Worm (Caenorhabditis elegans) whole organism, early embryonic: ENCODE measurements around the gene sru-1.

Experiments
- F13C5.2 ChIP-seq: sonication (generic microtip); optimal IDR thresholded peaks from 2 replicates; lab custom pipeline; 2017; ENCODE audit warnings: mild to moderate bottlenecking, missing genetic modification characterization, inconsistent platforms, missing compliant biosample characterization
- ama-1 ChIP-seq: fragments of 150-350 bp; optimal IDR thresholded peaks from 2 replicates; lab custom pipeline; 2014
- ceh-36 ChIP-seq: sonication (generic microtip); optimal IDR thresholded peaks from 2 replicates; lab custom pipeline; 2016; ENCODE audit warnings: missing genetic modification characterization, inconsistent platforms, missing compliant biosample characterization
- ets-7 ChIP-seq: sonication (generic microtip); optimal IDR thresholded peaks from 2 replicates; lab custom pipeline; 2016; ENCODE audit warnings: missing genotype, missing genetic modification characterization, missing compliant biosample characterization
- flt-1 ChIP-seq: fragments of 200-800 bp; sonication (Bioruptor generic); IDR thresholded peaks from 2 replicates; pipeline ENCODE4 v1.3.6; 2022; ENCODE audit warnings: missing genetic modification characterization, missing compliant biosample characterization
- hmbx-1 ChIP-seq: sonication (generic microtip); optimal IDR thresholded peaks from 2 replicates; lab custom pipeline; 2016; ENCODE audit warnings: mild to moderate bottlenecking, missing genetic modification characterization, missing compliant biosample characterization
- hmg-4 ChIP-seq: fragments of 200-800 bp; sonication (Bioruptor generic); optimal IDR thresholded peaks from 2 replicates; lab custom pipeline; 2018; ENCODE audit warnings: mild to moderate bottlenecking, missing genetic modification characterization, missing compliant biosample characterization
- hnd-1 ChIP-seq: sonication (generic microtip); optimal IDR thresholded peaks from 2 replicates; lab custom pipeline; 2016; ENCODE audit warnings: missing genetic modification characterization, missing compliant biosample characterization
- tbx-11 ChIP-seq: fragments of 200-800 bp; sonication (Bioruptor generic); IDR thresholded peaks from 2 replicates; pipeline ENCODE4 v1.3.6; 2022; ENCODE audit warnings: missing genetic modification characterization, missing compliant biosample characterization
- tbx-37 ChIP-seq: fragments of 200-800 bp; sonication (Bioruptor generic); conservative IDR thresholded peaks from 2 replicates; pipeline ENCODE4 v1.3.6; 2022; ENCODE audit warnings: missing genetic modification reagents, missing genetic modification characterization, missing compliant biosample characterization

DNA sequence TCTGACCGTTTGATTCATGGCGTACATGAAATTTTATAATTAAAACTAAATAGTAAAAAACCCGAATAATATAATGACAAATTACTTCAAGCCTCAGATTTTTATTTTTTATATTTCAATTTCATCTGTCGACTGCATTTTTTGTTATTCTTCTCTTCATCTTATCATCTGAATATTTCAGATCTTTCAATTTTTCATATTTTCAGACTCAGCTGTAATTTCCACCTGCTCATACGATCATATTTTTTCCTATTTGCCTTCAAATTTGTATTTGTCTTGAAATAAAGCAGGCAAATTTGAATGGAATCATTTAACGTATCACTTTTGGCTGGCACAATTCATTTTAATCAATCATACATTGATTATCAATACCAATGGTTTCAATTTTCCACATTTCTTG, 9.7 kb downstream of the sru-1 start, which contains the start of gene sru-4:
- TF ChIP-seq hnd-1 (no peak), hmbx-1 (tag; lab: Kevin White, UChicago) (no peak), ama-1 (lab: Kevin White, UChicago) (no peak), ets-7 (no peak), ceh-36 (tag; lab: Kevin White, UChicago) (no peak), F13C5.2 (no peak), tbx-11 (GFP tag; lab: Robert Waterston, UW) (no peak), flt-1 (GFP tag; lab: Robert Waterston, UW) (no peak), hmg-4 (GFP tag; lab: Kevin White, UChicago) (no peak), tbx-37 (no peak)
